Worm (Caenorhabditis elegans) whole organism, L2 larva: Measurements from ENCODE around the gene Y22D7AR.7.

Experiments
- C34F6.9 ChIP-seq: fragments of 150-350 bp; optimal IDR thresholded peaks from 2 replicates; lab custom pipeline; 2014; ENCODE audit warnings: missing biosample characterization, missing genetic modification characterization
- F13H6.1 ChIP-seq: sonication (generic microtip); optimal IDR thresholded peaks from 2 replicates; lab custom pipeline; 2016; ENCODE audit warnings: missing genetic modification characterization, missing compliant biosample characterization
- Y55F3AM.14 ChIP-seq: fragments of 200-800 bp; sonication (Bioruptor generic); optimal IDR thresholded peaks from 2 replicates; lab custom pipeline; 2018; ENCODE audit warnings: mild to moderate bottlenecking, missing genetic modification characterization, missing compliant biosample characterization
- ZK546.5 ChIP-seq: sonication (generic microtip); optimal IDR thresholded peaks from 2 replicates; lab custom pipeline; 2017; ENCODE audit warnings: missing biosample characterization, missing genetic modification characterization
- alr-1 ChIP-seq: fragments of 150-350 bp; optimal IDR thresholded peaks from 2 replicates; lab custom pipeline; 2014; ENCODE audit warnings: missing biosample characterization, missing genetic modification characterization
- aly-2 ChIP-seq: fragments of 150-350 bp; optimal IDR thresholded peaks from 2 replicates; lab custom pipeline; 2014; ENCODE audit warnings: missing biosample characterization, missing genetic modification characterization
- ama-1 ChIP-seq: fragments of 150-350 bp; optimal IDR thresholded peaks from 2 replicates; lab custom pipeline; 2018; ENCODE audit warnings: inconsistent platforms
- blmp-1 ChIP-seq: sonication (generic microtip); optimal IDR thresholded peaks from 2 replicates; lab custom pipeline; 2017; ENCODE audit warnings: missing genetic modification characterization, mild to moderate bottlenecking, missing compliant biosample characterization, antibody characterized with exemption, moderate library complexity; ENCODE audit not compliant: insufficient read depth
- ceh-16 ChIP-seq: fragments of 150-350 bp; optimal IDR thresholded peaks from 2 replicates; lab custom pipeline; 2014; ENCODE audit warnings: missing biosample characterization, missing genetic modification characterization
- ceh-82 ChIP-seq: fragments of 150-350 bp; optimal IDR thresholded peaks from 2 replicates; lab custom pipeline; 2014; ENCODE audit warnings: missing biosample characterization, missing genetic modification characterization
- crh-2 ChIP-seq: sonication (generic microtip); optimal IDR thresholded peaks from 2 replicates; lab custom pipeline; 2017; ENCODE audit warnings: missing biosample characterization, missing genetic modification characterization
- dmd-4 ChIP-seq: sonication (generic microtip); optimal IDR thresholded peaks from 2 replicates; lab custom pipeline; 2017; ENCODE audit warnings: missing biosample characterization, missing genetic modification characterization
- egl-27 ChIP-seq: sonication (generic microtip); optimal IDR thresholded peaks from 3 replicates; lab custom pipeline; 2017; ENCODE audit warnings: missing biosample characterization, missing genetic modification reagents, missing genetic modification characterization
- elt-1 ChIP-seq: fragments of 150-350 bp; optimal IDR thresholded peaks from 2 replicates; lab custom pipeline; 2014; ENCODE audit warnings: missing biosample characterization, missing genetic modification characterization
- elt-3 ChIP-seq: sonication (generic microtip); optimal IDR thresholded peaks from 2 replicates; lab custom pipeline; 2017; ENCODE audit warnings: missing biosample characterization, missing genetic modification characterization
- fos-1 ChIP-seq: fragments of 150-350 bp; optimal IDR thresholded peaks from 2 replicates; lab custom pipeline; 2014; ENCODE audit warnings: missing biosample characterization, missing genetic modification characterization
- gmeb-1 ChIP-seq: fragments of 150-350 bp; optimal IDR thresholded peaks from 2 replicates; lab custom pipeline; 2014; ENCODE audit warnings: missing biosample characterization, missing genetic modification characterization
- lin-11 ChIP-seq: fragments of 150-350 bp; sonication (generic microtip); optimal IDR thresholded peaks from 2 replicates; lab custom pipeline; 2014; ENCODE audit warnings: missing biosample characterization, missing genetic modification characterization, inconsistent platforms, mixed read lengths
- lin-39 ChIP-seq: fragments of 150-350 bp; optimal IDR thresholded peaks from 2 replicates; lab custom pipeline; 2014; ENCODE audit warnings: missing biosample characterization, missing genetic modification reagents, missing genetic modification characterization
- mbf-1 ChIP-seq: sonication (generic microtip); optimal IDR thresholded peaks from 2 replicates; lab custom pipeline; 2017; ENCODE audit warnings: missing biosample characterization, missing genetic modification characterization
- nhr-10 ChIP-seq: sonication (generic microtip); optimal IDR thresholded peaks from 2 replicates; lab custom pipeline; 2017; ENCODE audit warnings: missing biosample characterization, missing genetic modification characterization
- nhr-129 ChIP-seq: fragments of 150-350 bp; optimal IDR thresholded peaks from 2 replicates; lab custom pipeline; 2014; ENCODE audit warnings: missing biosample characterization, missing genetic modification characterization
- nhr-23 ChIP-seq: fragments of 150-350 bp; optimal IDR thresholded peaks from 2 replicates; lab custom pipeline; 2014; ENCODE audit warnings: missing biosample characterization, missing genetic modification reagents, missing genetic modification characterization
- nhr-237 ChIP-seq: fragments of 150-350 bp; optimal IDR thresholded peaks from 2 replicates; lab custom pipeline; 2014; ENCODE audit warnings: missing biosample characterization, missing genetic modification characterization
- nhr-25 ChIP-seq: fragments of 150-350 bp; sonication (generic microtip); optimal IDR thresholded peaks from 3 replicates; lab custom pipeline; 2014; ENCODE audit warnings: missing biosample characterization, missing genetic modification characterization
- nhr-6 ChIP-seq: fragments of 150-350 bp; optimal IDR thresholded peaks from 2 replicates; lab custom pipeline; 2014; ENCODE audit warnings: missing biosample characterization, missing genetic modification characterization
- nhr-77 ChIP-seq: fragments of 150-350 bp; optimal IDR thresholded peaks from 2 replicates; lab custom pipeline; 2014; ENCODE audit warnings: missing biosample characterization, missing genetic modification characterization
- peb-1 ChIP-seq: fragments of 150-350 bp; optimal IDR thresholded peaks from 2 replicates; lab custom pipeline; 2014; ENCODE audit warnings: missing biosample characterization, missing genetic modification characterization
- sem-4 ChIP-seq: fragments of 150-350 bp; optimal IDR thresholded peaks from 2 replicates; lab custom pipeline; 2014; ENCODE audit warnings: missing biosample characterization, missing genetic modification reagents, missing genetic modification characterization
- skn-1 ChIP-seq: sonication (generic microtip); optimal IDR thresholded peaks from 2 replicates; lab custom pipeline; 2017; ENCODE audit warnings: missing biosample characterization, missing genetic modification characterization
- sma-3 ChIP-seq: sonication (generic microtip); optimal IDR thresholded peaks from 2 replicates; lab custom pipeline; 2016; ENCODE audit warnings: missing genetic modification reagents, missing genetic modification characterization, missing compliant biosample characterization
- sma-9 ChIP-seq, 2 experiments: fragments of 150-350 bp in 1 of 2; sonication (generic microtip) in 1 of 2; optimal IDR thresholded peaks; 2 replicates each; lab custom pipeline; 2014 to 2016; ENCODE audit warnings: missing genetic modification characterization in 2 of 2, mild to moderate bottlenecking in 1 of 2, missing biosample characterization in 1 of 2, missing compliant biosample characterization in 1 of 2, missing genetic modification reagents in 1 of 2, moderate library complexity in 1 of 2
- snpc-4 ChIP-seq: fragments of 150-350 bp; optimal IDR thresholded peaks from 2 replicates; lab custom pipeline; 2014; ENCODE audit warnings: missing biosample characterization, missing genetic modification characterization
- unc-39 ChIP-seq: fragments of 150-350 bp; optimal IDR thresholded peaks from 2 replicates; lab custom pipeline; 2014; ENCODE audit warnings: missing biosample characterization, missing genetic modification characterization
- unc-62 ChIP-seq: fragments of 150-350 bp; optimal IDR thresholded peaks from 2 replicates; lab custom pipeline; 2014; ENCODE audit warnings: missing biosample characterization, missing genetic modification reagents, missing genetic modification characterization
- ztf-1 ChIP-seq: fragments of 200-800 bp; sonication (Bioruptor generic); conservative IDR thresholded peaks from 2 replicates; pipeline ENCODE4 v1.3.6; 2022; ENCODE audit warnings: missing genetic modification characterization, missing compliant biosample characterization
- ztf-4 ChIP-seq: fragments of 150-350 bp; optimal IDR thresholded peaks from 2 replicates; lab custom pipeline; 2014; ENCODE audit warnings: missing biosample characterization, missing genetic modification characterization

Gene Y22D7AR.7

ce11 chrIII:1687999-1688398 is at the start of gene Y22D7AR.7:
Y22D7AR.7 (minus strand) TSS chrIII:1688099.
- no peak for TF ChIP-seq dmd-4 (tag; lab: Kevin White, UChicago)
- TF ChIP-seq nhr-23: no peak
- TF ChIP-seq snpc-4 (tag; lab: Kevin White, UChicago): no peak
- no peak for TF ChIP-seq sma-3 (GFP tag; lab: Kevin White, UChicago)
- no peak for TF ChIP-seq egl-27 (tag; lab: Kevin White, UChicago)
- TF ChIP-seq ZK546.5: no peak
- no peak for TF ChIP-seq nhr-10
- no peak for TF ChIP-seq fos-1 (tag; lab: Kevin White, UChicago)
- TF ChIP-seq nhr-6 (tag; lab: Kevin White, UChicago): no peak
- no peak for TF ChIP-seq nhr-25
- no peak for TF ChIP-seq crh-2 (tag; lab: Kevin White, UChicago)
- TF ChIP-seq sem-4: no peak
- TF ChIP-seq nhr-77 (tag; lab: Kevin White, UChicago): no peak
- no peak for TF ChIP-seq alr-1
- no peak for TF ChIP-seq peb-1 (tag; lab: Kevin White, UChicago)
- TF ChIP-seq, all 48 proteins: peak for 0

- TF ChIP-seq dmd-4 (tag; lab: Kevin White, UChicago) (no peak), elt-1 (no peak), skn-1 (tag; lab: Kevin White, UChicago) (no peak), nhr-237 (tag; lab: Kevin White, UChicago) (no peak), F13H6.1 (tag; lab: Kevin White, UChicago) (no peak), unc-39 (tag; lab: Kevin White, UChicago) (no peak), blmp-1 (no peak), lin-11 (tag; lab: Kevin White, UChicago) (no peak), nhr-23 (no peak), nhr-6 (tag; lab: Kevin White, UChicago) (no peak), snpc-4 (tag; lab: Kevin White, UChicago) (no peak), nhr-25 (no peak), unc-62 (no peak), gmeb-1 (tag; lab: Kevin White, UChicago) (no peak), egl-27 (tag; lab: Kevin White, UChicago) (no peak), crh-2 (tag; lab: Kevin White, UChicago) (no peak)
Measured at ce11 chrIII:1733412-1733811, 45.5 kb upstream of the Y22D7AR.7 start.

DNA sequence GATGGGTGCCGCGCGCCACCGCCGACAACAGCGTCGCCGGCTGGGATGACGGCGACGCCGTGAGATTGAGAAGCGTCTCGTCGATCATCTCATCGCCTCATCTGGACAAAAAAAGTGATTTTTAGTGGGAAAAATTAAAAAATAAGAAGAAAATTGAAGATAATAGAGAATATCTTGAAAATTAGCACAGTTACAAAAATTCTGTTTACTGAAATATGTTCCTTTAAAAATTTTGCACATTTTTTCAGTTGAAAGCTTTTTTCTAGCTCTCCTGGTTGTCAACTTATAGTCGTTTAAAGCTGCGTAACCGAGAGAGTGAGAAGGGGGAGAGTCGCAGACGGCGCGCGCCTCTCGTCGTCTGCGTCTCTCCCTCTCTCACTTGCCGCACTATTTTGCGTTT is 45.1 kb upstream of the Y22D7AR.7 start, which contains the start of gene ser-4:
TSS of gene ser-4 (minus strand) at position 101 of the 400 bp plus-strand sequence.
- TF ChIP-seq Y55F3AM.14 (no peak), nhr-129 (no peak), lin-39 (tag; lab: Kevin White, UChicago) (no peak), dmd-4 (tag; lab: Kevin White, UChicago) (no peak), elt-3 (tag; lab: Kevin White, UChicago) (no peak), ztf-4 (tag; lab: Kevin White, UChicago) (no peak), egl-27 (tag; lab: Kevin White, UChicago) (no peak), unc-62 (no peak), mbf-1 (tag; lab: Kevin White, UChicago) (no peak), ceh-16 (tag; lab: Kevin White, UChicago) (no peak), ceh-82 (tag; lab: Kevin White, UChicago) (no peak), nhr-25 (no peak), skn-1 (tag; lab: Kevin White, UChicago) (no peak), blmp-1 (no peak), fos-1 (tag; lab: Kevin White, UChicago) (no peak), sem-4 (no peak), nhr-77 (tag; lab: Kevin White, UChicago) (no peak), aly-2 (tag; lab: Kevin White, UChicago) (no peak), ama-1 (lab: Kevin White, UChicago) (no peak), nhr-10 (no peak)
- TF ChIP-seq, all 48 proteins: peak for 0

DNA sequence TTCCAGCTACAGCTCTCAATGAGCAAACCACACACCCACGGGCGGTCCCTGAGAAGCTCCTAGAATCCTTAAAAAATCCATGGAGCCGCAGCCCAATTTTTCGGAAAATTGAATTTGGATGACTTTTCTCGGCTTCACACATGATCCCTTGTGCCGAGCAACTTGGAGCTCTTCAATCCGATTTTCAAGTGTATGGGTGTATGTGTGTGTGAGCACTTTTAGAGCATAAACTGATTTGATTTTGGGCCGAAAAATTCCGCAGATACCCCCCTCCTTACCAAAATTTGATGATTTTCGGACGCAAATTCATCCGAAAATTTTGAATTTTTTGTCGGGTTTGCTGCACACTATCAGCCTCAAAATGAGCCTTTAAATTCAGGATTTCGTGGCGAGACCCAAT is 44.0 kb upstream of the Y22D7AR.7 start:
- TF ChIP-seq skn-1 (tag; lab: Kevin White, UChicago) (no peak), sem-4 (no peak), nhr-6 (tag; lab: Kevin White, UChicago) (no peak), gmeb-1 (tag; lab: Kevin White, UChicago) (no peak), Y55F3AM.14 (no peak), dmd-4 (tag; lab: Kevin White, UChicago) (no peak), lin-11 (tag; lab: Kevin White, UChicago) (no peak), ztf-1 (no peak), fos-1 (tag; lab: Kevin White, UChicago) (no peak), F13H6.1 (tag; lab: Kevin White, UChicago) (no peak), ZK546.5 (no peak), snpc-4 (tag; lab: Kevin White, UChicago) (no peak), C34F6.9 (no peak), lin-39 (tag; lab: Kevin White, UChicago) (no peak), sma-9 (GFP tag; optimal IDR thresholded peaks at IDR 0.05; lab: Kevin White, UChicago) (no peak), sma-9 (tag; optimal IDR thresholded peaks at IDR 0.05; lab: Kevin White, UChicago) (no peak), egl-27 (tag; lab: Kevin White, UChicago) (no peak)
